Worm (Caenorhabditis elegans) whole organism, mixed stage, embryonic: ENCODE data around the gene eyg-1.

Source experiments
- bed-3 ChIP-seq: fragments of 200-800 bp; sonication (Bioruptor generic); optimal IDR thresholded peaks from 3 replicates; lab custom pipeline; 2018; ENCODE audit warnings: mild to moderate bottlenecking, missing genetic modification characterization, moderate library complexity, missing compliant biosample characterization
- ceh-43 ChIP-seq: fragments of 200-800 bp; sonication (Bioruptor generic); optimal IDR thresholded peaks from 2 replicates; lab custom pipeline; 2018; ENCODE audit warnings: mild to moderate bottlenecking, missing genetic modification characterization, moderate library complexity, missing compliant biosample characterization
- ceh-83 ChIP-seq: fragments of 200-800 bp; sonication (Bioruptor generic); optimal IDR thresholded peaks from 2 replicates; lab custom pipeline; 2018; ENCODE audit warnings: mild to moderate bottlenecking, missing genetic modification characterization, missing compliant biosample characterization
- ces-1 ChIP-seq: fragments of 150-350 bp; optimal IDR thresholded peaks from 2 replicates; lab custom pipeline; 2014; ENCODE audit warnings: missing biosample characterization, missing genetic modification reagents, missing genetic modification characterization
- cnd-1 ChIP-seq: fragments of 200-800 bp; sonication (Bioruptor generic); optimal IDR thresholded peaks from 2 replicates; lab custom pipeline; 2018; ENCODE audit warnings: mild to moderate bottlenecking, missing genetic modification characterization, missing compliant biosample characterization
- elt-1 ChIP-seq: sonication (generic microtip); optimal IDR thresholded peaks from 2 replicates; lab custom pipeline; 2017; ENCODE audit warnings: missing genetic modification characterization, mild to moderate bottlenecking, missing compliant biosample characterization, antibody characterized with exemption, moderate library complexity, borderline replicate concordance; ENCODE audit not compliant: insufficient read depth
- elt-3 ChIP-seq: fragments of 150-350 bp; optimal IDR thresholded peaks from 2 replicates; lab custom pipeline; 2014; ENCODE audit warnings: missing biosample characterization, missing genetic modification characterization
- lin-13 ChIP-seq: fragments of 150-350 bp; optimal IDR thresholded peaks from 2 replicates; lab custom pipeline; 2014; ENCODE audit warnings: missing biosample characterization, missing genetic modification characterization
- lsy-2 ChIP-seq: fragments of 150-350 bp; optimal IDR thresholded peaks from 2 replicates; lab custom pipeline; 2014; ENCODE audit warnings: missing biosample characterization, missing genetic modification characterization
- mep-1 ChIP-seq: fragments of 150-350 bp; optimal IDR thresholded peaks from 2 replicates; lab custom pipeline; 2017; ENCODE audit warnings: missing biosample characterization, missing genetic modification reagents, missing genetic modification characterization, inconsistent platforms
- pha-4 ChIP-seq: fragments of 150-350 bp; optimal IDR thresholded peaks from 2 replicates; lab custom pipeline; 2018; ENCODE audit warnings: missing biosample characterization, missing genetic modification reagents, missing genetic modification characterization
- snpc-4 ChIP-seq: fragments of 150-350 bp; optimal IDR thresholded peaks from 2 replicates; lab custom pipeline; 2014; ENCODE audit warnings: missing biosample characterization, missing genetic modification characterization
- unc-120 ChIP-seq: sonication (generic microtip); optimal IDR thresholded peaks from 2 replicates; lab custom pipeline; 2017; ENCODE audit warnings: missing genetic modification characterization, missing compliant biosample characterization; ENCODE audit not compliant: poor library complexity, severe bottlenecking
- unc-62 ChIP-seq: fragments of 150-350 bp; optimal IDR thresholded peaks from 2 replicates; lab custom pipeline; 2014; ENCODE audit warnings: missing biosample characterization, missing genetic modification reagents, missing genetic modification characterization

DNA sequence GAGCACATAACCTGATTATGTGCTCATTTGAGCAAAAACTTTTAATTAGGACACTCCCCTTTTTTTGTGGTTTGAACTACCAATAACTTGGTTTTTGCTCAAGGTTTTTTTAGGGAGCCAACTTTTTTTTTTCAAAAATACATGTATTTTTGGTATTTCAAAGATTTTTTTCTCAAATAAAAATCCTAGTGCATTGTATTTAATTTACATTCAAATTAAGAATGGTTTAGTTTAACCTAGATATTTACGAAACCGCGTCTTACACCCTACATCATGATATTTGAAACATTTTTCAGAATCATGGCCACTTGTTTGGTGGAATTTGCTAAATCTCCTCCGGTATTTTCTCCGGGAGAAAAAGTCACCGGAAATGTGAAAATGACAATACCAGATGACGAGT, 7.2 kb upstream of the eyg-1 start, which contains the start of gene arrd-5:
- TF ChIP-seq mep-1 (tag; lab: Kevin White, UChicago) = no peak
- no peak for TF ChIP-seq lin-13 (tag; lab: Kevin White, UChicago)
- TF ChIP-seq ces-1 (GFP tag; lab: Kevin White, UChicago) = no peak
- no peak for TF ChIP-seq elt-1 (tag; lab: Kevin White, UChicago)
- TF ChIP-seq ceh-43 (GFP tag; lab: Kevin White, UChicago) = no peak
- TF ChIP-seq snpc-4 (tag; lab: Kevin White, UChicago) = no peak
- TF ChIP-seq elt-3 (tag; lab: Kevin White, UChicago) = no peak
- no peak for TF ChIP-seq bed-3 (GFP tag; lab: Kevin White, UChicago)
- TF ChIP-seq lsy-2 (tag; lab: Kevin White, UChicago) = no peak
- TF ChIP-seq unc-62 (GFP tag; lab: Kevin White, UChicago) = no peak
- no peak for TF ChIP-seq cnd-1
- TF ChIP-seq ceh-83 = no peak
- no peak for TF ChIP-seq unc-120 (tag; lab: Kevin White, UChicago)
- no peak for TF ChIP-seq pha-4 (tag; lab: Kevin White, UChicago)
